Fruit fly (Drosophila melanogaster) whole organism, embryonic: ENCODE measurements around the gene elB.

Source experiments
- Aef1 ChIP-seq: fragments of 200-800 bp; sonication (Bioruptor generic); IDR thresholded peaks from 3 replicates; pipeline ENCODE4 v1.3.6; 2022; ENCODE audit warnings: missing biosample characterization, missing genetic modification characterization
- CG15479 ChIP-seq: fragments of 200-800 bp; sonication (Bioruptor generic); optimal IDR thresholded peaks from 3 replicates; lab custom pipeline; 2019; ENCODE audit warnings: missing biosample characterization, mild to moderate bottlenecking, missing genetic modification characterization, moderate library complexity
- CG18011 ChIP-seq: fragments of 200-800 bp; sonication (Bioruptor generic); optimal IDR thresholded peaks from 2 replicates; lab custom pipeline; 2017; ENCODE audit warnings: missing biosample characterization, missing genetic modification characterization, mild to moderate bottlenecking, moderate library complexity, missing genotype
- CG6272 ChIP-seq: fragments of 200-800 bp; sonication (Bioruptor generic); IDR thresholded peaks from 2 replicates; pipeline ENCODE4 v1.3.6; 2022; ENCODE audit warnings: missing biosample characterization, missing genetic modification characterization
- Chrac-16 ChIP-seq: fragments of 200-800 bp; sonication (Bioruptor generic); optimal IDR thresholded peaks from 3 replicates; lab custom pipeline; 2016; ENCODE audit warnings: missing biosample characterization, missing genetic modification characterization
- klu ChIP-seq: fragments of 200-800 bp; sonication (Bioruptor generic); IDR thresholded peaks from 2 replicates; pipeline ENCODE4 v1.3.6; 2022; ENCODE audit warnings: missing biosample characterization, missing genetic modification characterization
- ttk ChIP-seq: fragments of 200-800 bp; sonication (Bioruptor generic); IDR thresholded peaks from 2 replicates; pipeline ENCODE4 v2.1.2; 2022; ENCODE audit warnings: missing biosample characterization, missing genetic modification characterization

DNA sequence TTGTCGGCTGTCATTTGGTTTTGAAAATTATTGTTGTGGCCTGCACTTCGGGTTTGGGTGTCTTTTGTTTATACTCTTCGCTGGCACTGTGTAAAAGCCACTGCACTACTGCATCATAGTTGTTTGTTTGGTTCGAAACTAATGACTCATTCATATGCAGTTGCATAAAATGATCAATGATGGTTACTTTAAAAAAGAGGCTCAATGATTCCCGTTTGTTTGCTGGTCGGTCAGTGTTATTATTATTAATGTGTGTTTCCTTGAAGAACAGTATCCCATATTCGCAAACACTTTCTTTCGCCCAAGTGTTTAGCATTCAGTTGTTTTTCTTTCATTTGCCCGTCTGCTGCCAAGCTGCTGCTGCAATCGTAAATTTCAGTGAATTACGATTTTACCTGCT lies 20.9 kb downstream of the elB start:
- TF ChIP-seq Chrac-16 (no peak), CG15479 (GFP tag; lab: Kevin White, UChicago) (no peak), CG6272 (no peak), Aef1 (GFP tag; lab: Robert Waterston, UW) (no peak), CG18011 (GFP tag; lab: Kevin White, UChicago) (no peak), klu (GFP tag; lab: Robert Waterston, UW) (no peak), ttk (no peak)
